Worm (Caenorhabditis elegans) whole organism, L1 larva: ENCODE data around the gene btb-14.
A peak's percentile ranks its signal among the peaks of the same experiment; 100 is the strongest.

ENCODE experiments used
- C16A3.4 ChIP-seq: fragments of 150-350 bp; optimal IDR thresholded peaks from 2 replicates; lab custom pipeline; 2014; ENCODE audit warnings: missing biosample characterization, missing genetic modification characterization
- C34B4.2 ChIP-seq: sonication (generic microtip); optimal IDR thresholded peaks from 2 replicates; lab custom pipeline; 2017; ENCODE audit warnings: mild to moderate bottlenecking, missing genetic modification characterization, missing compliant biosample characterization
- aha-1 ChIP-seq: fragments of 150-350 bp; optimal IDR thresholded peaks from 2 replicates; lab custom pipeline; 2014; ENCODE audit warnings: missing biosample characterization, missing genetic modification characterization
- alr-1 ChIP-seq: fragments of 200-800 bp; sonication (Bioruptor generic); optimal IDR thresholded peaks from 2 replicates; lab custom pipeline; 2018; ENCODE audit warnings: borderline replicate concordance, mild to moderate bottlenecking, missing genetic modification characterization, missing compliant biosample characterization
- ama-1 ChIP-seq: fragments of 150-350 bp; optimal IDR thresholded peaks from 2 replicates; lab custom pipeline; 2014
- ceh-63 ChIP-seq: fragments of 200-800 bp; sonication (Bioruptor generic); optimal IDR thresholded peaks from 2 replicates; lab custom pipeline; 2018; ENCODE audit warnings: mild to moderate bottlenecking, missing genetic modification characterization, missing compliant biosample characterization
- ceh-82 ChIP-seq, 3 experiments: fragments of 150-350 bp in 1 of 3; sonication (generic microtip) in 2 of 3; optimal IDR thresholded peaks; 2 replicates each; lab custom pipeline; 2014 to 2017; ENCODE audit warnings: missing biosample characterization in 3 of 3, missing genetic modification characterization in 3 of 3
- ceh-88 ChIP-seq: fragments of 200-800 bp; sonication (Bioruptor generic); IDR thresholded peaks from 2 replicates; pipeline ENCODE4 v1.3.6; 2022; ENCODE audit warnings: missing genetic modification characterization, missing compliant biosample characterization
- dsc-1 ChIP-seq: sonication (generic microtip); optimal IDR thresholded peaks from 2 replicates; lab custom pipeline; 2016; ENCODE audit warnings: mild to moderate bottlenecking, missing genetic modification characterization, missing compliant biosample characterization
- efl-1 ChIP-seq, 4 experiments: fragments of 150-350 bp; optimal IDR thresholded peaks in 3 of 4; peaks in 1 of 4; 1 replicate in 1 of 4; 2 replicates in 3 of 4; lab custom pipeline; 2014; ENCODE audit warnings: missing biosample characterization in 2 of 4, missing genetic modification characterization in 2 of 4, missing genetic modification reagents in 2 of 4
- efl-3 ChIP-seq: fragments of 200-800 bp; sonication (Bioruptor generic); optimal IDR thresholded peaks from 2 replicates; lab custom pipeline; 2018; ENCODE audit warnings: mild to moderate bottlenecking, missing genetic modification characterization, missing compliant biosample characterization
- fkh-4 ChIP-seq: sonication (generic microtip); optimal IDR thresholded peaks from 2 replicates; lab custom pipeline; 2016; ENCODE audit warnings: missing compliant biosample characterization, missing genetic modification characterization, borderline replicate concordance
- fos-1 ChIP-seq: fragments of 150-350 bp; optimal IDR thresholded peaks from 2 replicates; lab custom pipeline; 2014; ENCODE audit warnings: missing biosample characterization, missing genetic modification characterization
- hlh-17 ChIP-seq: fragments of 200-800 bp; sonication (Bioruptor generic); optimal IDR thresholded peaks from 2 replicates; lab custom pipeline; 2018; ENCODE audit warnings: missing genetic modification characterization, mild to moderate bottlenecking, missing compliant biosample characterization, moderate library complexity, borderline replicate concordance
- hlh-4 ChIP-seq: sonication (generic microtip); optimal IDR thresholded peaks from 2 replicates; lab custom pipeline; 2016; ENCODE audit warnings: mild to moderate bottlenecking, missing genetic modification characterization, missing compliant biosample characterization
- irx-1 ChIP-seq: sonication (generic microtip); optimal IDR thresholded peaks from 2 replicates; lab custom pipeline; 2016; ENCODE audit warnings: missing genetic modification characterization, missing compliant biosample characterization
- jun-1 ChIP-seq: fragments of 150-350 bp; optimal IDR thresholded peaks from 2 replicates; lab custom pipeline; 2014; ENCODE audit warnings: missing biosample characterization, missing genetic modification reagents, missing genetic modification characterization
- lin-13 ChIP-seq: fragments of 150-350 bp; optimal IDR thresholded peaks from 2 replicates; lab custom pipeline; 2014; ENCODE audit warnings: missing biosample characterization, missing genetic modification reagents, missing genetic modification characterization
- lin-15B ChIP-seq: fragments of 150-350 bp; sonication (generic microtip); optimal IDR thresholded peaks from 3 replicates; lab custom pipeline; 2014; ENCODE audit warnings: missing biosample characterization, missing genetic modification characterization
- lin-39 ChIP-seq: fragments of 150-350 bp; optimal IDR thresholded peaks from 2 replicates; lab custom pipeline; 2014; ENCODE audit warnings: missing biosample characterization, missing genetic modification reagents, missing genetic modification characterization
- lsy-2 ChIP-seq, 2 experiments: fragments of 150-350 bp; optimal IDR thresholded peaks; 2 replicates each; lab custom pipeline; 2014; ENCODE audit warnings: missing biosample characterization in 2 of 2, missing genetic modification characterization in 2 of 2
- mep-1 ChIP-seq: fragments of 150-350 bp; optimal IDR thresholded peaks from 2 replicates; lab custom pipeline; 2014; ENCODE audit warnings: missing biosample characterization, missing genetic modification characterization
- nhr-19 ChIP-seq: fragments of 200-800 bp; sonication (Bioruptor generic); conservative IDR thresholded peaks from 2 replicates; pipeline ENCODE4 v1.3.6; 2022; ENCODE audit warnings: missing genetic modification characterization, missing compliant biosample characterization
- nhr-20 ChIP-seq: sonication (generic microtip); optimal IDR thresholded peaks from 2 replicates; lab custom pipeline; 2016; ENCODE audit warnings: mild to moderate bottlenecking, missing genetic modification characterization, missing compliant biosample characterization
- nhr-28 ChIP-seq: fragments of 150-350 bp; optimal IDR thresholded peaks from 2 replicates; lab custom pipeline; 2014; ENCODE audit warnings: missing biosample characterization, missing genetic modification characterization
- nhr-71 ChIP-seq: sonication (generic microtip); optimal IDR thresholded peaks from 2 replicates; lab custom pipeline; 2016; ENCODE audit warnings: mild to moderate bottlenecking, missing genetic modification characterization, moderate library complexity, missing compliant biosample characterization
- nhr-76 ChIP-seq: sonication (generic microtip); optimal IDR thresholded peaks from 2 replicates; lab custom pipeline; 2017; ENCODE audit warnings: missing biosample characterization, missing genetic modification characterization
- nhr-90 ChIP-seq: sonication (generic microtip); optimal IDR thresholded peaks from 2 replicates; lab custom pipeline; 2016; ENCODE audit warnings: mild to moderate bottlenecking, missing genetic modification characterization, missing compliant biosample characterization; ENCODE audit not compliant: poor library complexity
- pag-3 ChIP-seq: sonication (generic microtip); optimal IDR thresholded peaks from 2 replicates; lab custom pipeline; 2017; ENCODE audit warnings: missing genetic modification characterization, mild to moderate bottlenecking, missing compliant biosample characterization, antibody characterized with exemption, borderline replicate concordance; ENCODE audit not compliant: insufficient read depth
- pax-3 ChIP-seq: fragments of 200-800 bp; sonication (Bioruptor generic); optimal IDR thresholded peaks from 2 replicates; lab custom pipeline; 2018; ENCODE audit warnings: mild to moderate bottlenecking, missing genetic modification characterization, moderate library complexity, missing compliant biosample characterization
- skn-1 ChIP-seq: fragments of 150-350 bp; optimal IDR thresholded peaks from 2 replicates; lab custom pipeline; 2014; ENCODE audit warnings: missing biosample characterization, missing genetic modification characterization
- snu-23 ChIP-seq: sonication (generic microtip); optimal IDR thresholded peaks from 2 replicates; lab custom pipeline; 2016; ENCODE audit warnings: missing genetic modification characterization, missing compliant biosample characterization
- sptf-1 ChIP-seq: fragments of 150-350 bp; optimal IDR thresholded peaks from 2 replicates; lab custom pipeline; 2014; ENCODE audit warnings: missing biosample characterization, missing genetic modification characterization
- sup-37 ChIP-seq: fragments of 200-800 bp; sonication (Bioruptor generic); optimal IDR thresholded peaks from 2 replicates; lab custom pipeline; 2018; ENCODE audit warnings: mild to moderate bottlenecking, missing genetic modification characterization, missing compliant biosample characterization
- tbx-2 ChIP-seq: sonication (generic microtip); optimal IDR thresholded peaks from 2 replicates; lab custom pipeline; 2016; ENCODE audit warnings: missing genetic modification characterization, missing compliant biosample characterization
- unc-130 ChIP-seq: fragments of 150-350 bp; optimal IDR thresholded peaks from 2 replicates; lab custom pipeline; 2017; ENCODE audit warnings: missing biosample characterization, missing genetic modification characterization, inconsistent platforms
- unc-62 ChIP-seq: fragments of 150-350 bp; optimal IDR thresholded peaks from 2 replicates; lab custom pipeline; 2014; ENCODE audit warnings: missing biosample characterization, missing genetic modification reagents, missing genetic modification characterization
- unc-98 ChIP-seq: fragments of 200-800 bp; sonication (Bioruptor generic); IDR thresholded peaks from 2 replicates; pipeline ENCODE4 v1.3.6; 2022; ENCODE audit warnings: missing genetic modification characterization, missing compliant biosample characterization
- xbp-1 ChIP-seq: sonication (generic microtip); optimal IDR thresholded peaks from 2 replicates; lab custom pipeline; 2016; ENCODE audit warnings: missing genetic modification characterization, missing compliant biosample characterization
- zag-1 ChIP-seq: fragments of 150-350 bp; optimal IDR thresholded peaks from 2 replicates; lab custom pipeline; 2014; ENCODE audit warnings: missing biosample characterization, missing genetic modification characterization
- zip-4 ChIP-seq: fragments of 200-800 bp; sonication (Bioruptor generic); optimal IDR thresholded peaks from 2 replicates; lab custom pipeline; 2018; ENCODE audit warnings: mild to moderate bottlenecking, missing genetic modification characterization, moderate library complexity, missing compliant biosample characterization
- ztf-11 ChIP-seq, 2 experiments: sonication (generic microtip); optimal IDR thresholded peaks; 2 replicates each; lab custom pipeline; 2016 to 2017; ENCODE audit warnings: missing genetic modification characterization in 2 of 2, missing biosample characterization in 1 of 2, missing compliant biosample characterization in 1 of 2
- ztf-4 ChIP-seq: fragments of 150-350 bp; optimal IDR thresholded peaks from 2 replicates; lab custom pipeline; 2014; ENCODE audit warnings: missing biosample characterization, missing genetic modification characterization

The btb-14 gene

ce11 chrII:12397656-12398055 lies 14.4 kb downstream of the btb-14 start, which contains the start of gene F57G9.7:
Gene F57G9.7 (minus strand): TSS chrII:12397756.
- TF ChIP-seq pax-3 (tag; lab: Kevin White, UChicago) (peak; percentile 16), unc-98 (GFP tag; lab: Robert Waterston, UW) (no peak)

ce11 chrII:12401791-12402190 lies 18.5 kb downstream of the btb-14 start, which contains the start of gene sre-29:
Gene sre-29 (minus strand): TSS chrII:12401891.
- TF ChIP-seq xbp-1 (tag; lab: Kevin White, UChicago) (no peak), ceh-63 (GFP tag; lab: Kevin White, UChicago) (no peak), lsy-2 (tag; optimal IDR thresholded peaks at IDR 0.05; lab: Kevin White, UChicago) (no peak), unc-130 (tag; lab: Kevin White, UChicago) (no peak), nhr-90 (no peak), hlh-4 (no peak)

ce11 chrII:12406394-12406793 lies 23.1 kb downstream of the btb-14 start, which contains the start of gene sre-30:
Gene sre-30 (minus strand): TSS chrII:12406494.
- TF ChIP-seq ceh-82 (tag; optimal IDR thresholded peaks at IDR 0.05; lab: Kevin White, UChicago), result no peak
- no peak for TF ChIP-seq dsc-1 (tag; lab: Kevin White, UChicago)
- no peak for TF ChIP-seq lsy-2 (tag; optimal IDR thresholded peaks at IDR 0.05; lab: Kevin White, UChicago)
- no peak for TF ChIP-seq C16A3.4 (tag; lab: Kevin White, UChicago)
- no peak for TF ChIP-seq jun-1 (tag; lab: Kevin White, UChicago)
- TF ChIP-seq efl-1 (optimal IDR thresholded peaks at IDR 0.05; lab: Kevin White, UChicago), result no peak
- peak in 1 of 2 experiments; percentile 55 for TF ChIP-seq efl-1 (GFP tag; optimal IDR thresholded peaks at IDR 0.05 in 1 of 2; lab: Kevin White, UChicago)
- no peak for TF ChIP-seq nhr-20 (tag; lab: Kevin White, UChicago)

- no peak for TF ChIP-seq nhr-71 (tag; lab: Kevin White, UChicago)
- no peak for TF ChIP-seq lin-39
- TF ChIP-seq C34B4.2 (tag; lab: Kevin White, UChicago), result no peak
- TF ChIP-seq skn-1 (tag; lab: Kevin White, UChicago), result no peak
- TF ChIP-seq aha-1, result no peak
- no peak for TF ChIP-seq nhr-20 (tag; lab: Kevin White, UChicago)
- no peak for TF ChIP-seq ztf-11 (tag; optimal IDR thresholded peaks at IDR 0.05; lab: Kevin White, UChicago)
- TF ChIP-seq alr-1 (tag; lab: Kevin White, UChicago), result no peak
- no peak for TF ChIP-seq fkh-4 (tag; lab: Kevin White, UChicago)
- no peak for TF ChIP-seq mep-1
- no peak for TF ChIP-seq tbx-2 (tag; lab: Kevin White, UChicago)
- no peak for TF ChIP-seq snu-23 (GFP tag; lab: Kevin White, UChicago)
- TF ChIP-seq nhr-28 (tag; lab: Kevin White, UChicago), result no peak
- TF ChIP-seq nhr-76 (tag; lab: Kevin White, UChicago), result no peak
- TF ChIP-seq C16A3.4 (tag; lab: Kevin White, UChicago), result no peak
- TF ChIP-seq lin-13, result no peak
- TF ChIP-seq nhr-19 (GFP tag; lab: Robert Waterston, UW), result no peak
- TF ChIP-seq dsc-1 (tag; lab: Kevin White, UChicago), result no peak
- no peak for TF ChIP-seq ceh-82 (tag; optimal IDR thresholded peaks at IDR 0.05; lab: Kevin White, UChicago)
These were observed 25.5 kb downstream of the btb-14 start, which contains the start of gene sre-31 for ce11 chrII:12408717-12409116. Gene sre-31 (minus strand): TSS chrII:12408817.

- no peak for TF ChIP-seq fos-1 (tag; lab: Kevin White, UChicago)
- no peak for TF ChIP-seq jun-1 (tag; lab: Kevin White, UChicago)
- no peak for TF ChIP-seq ztf-4
- TF ChIP-seq irx-1 (tag; lab: Kevin White, UChicago), result no peak
- no peak for TF ChIP-seq lin-15B (tag; lab: Kevin White, UChicago)
- TF ChIP-seq sup-37 (GFP tag; lab: Kevin White, UChicago), result no peak
- no peak for TF ChIP-seq fkh-4 (tag; lab: Kevin White, UChicago)
- TF ChIP-seq ama-1 (lab: Kevin White, UChicago), result no peak
- no peak for TF ChIP-seq ceh-88 (GFP tag; lab: Robert Waterston, UW)
- TF ChIP-seq efl-3 (GFP tag; lab: Kevin White, UChicago), result no peak
- TF ChIP-seq zip-4, result no peak
- TF ChIP-seq pag-3 (tag; lab: Kevin White, UChicago), result no peak
- no peak for TF ChIP-seq unc-98 (GFP tag; lab: Robert Waterston, UW)
- no peak for TF ChIP-seq hlh-17 (GFP tag; lab: Kevin White, UChicago)
- no peak for TF ChIP-seq unc-62 (GFP tag; lab: Kevin White, UChicago)
- no peak for TF ChIP-seq zag-1 (tag; lab: Kevin White, UChicago)
- no peak for TF ChIP-seq sptf-1 (tag; lab: Kevin White, UChicago)
- TF ChIP-seq pax-3 (tag; lab: Kevin White, UChicago), result no peak
These were observed 26.8 kb downstream of the btb-14 start, which contains the start of gene F57G9.3 for ce11 chrII:12410107-12410506. Gene F57G9.3 (minus strand): TSS chrII:12410207.
